Fruit fly (Drosophila melanogaster) whole organism, embryonic: ENCODE measurements around the gene wdb.

Experiments
- Hand ChIP-seq: fragments of 200-800 bp; sonication (Bioruptor generic); optimal IDR thresholded peaks from 2 replicates; lab custom pipeline; 2017; ENCODE audit warnings: mild to moderate bottlenecking, missing biosample characterization, missing genetic modification reagents, missing genetic modification characterization
- bigmax ChIP-seq: fragments of 200-800 bp; sonication (Bioruptor generic); optimal IDR thresholded peaks from 2 replicates; lab custom pipeline; 2018; ENCODE audit warnings: missing biosample characterization, mild to moderate bottlenecking, missing genetic modification characterization
- croc ChIP-seq: fragments of 200-800 bp; sonication (Bioruptor generic); conservative IDR thresholded peaks from 3 replicates; pipeline ENCODE4 v1.3.6; 2022; ENCODE audit warnings: missing biosample characterization, missing genetic modification characterization
- mam ChIP-seq: fragments of 200-800 bp; sonication (Bioruptor generic); optimal IDR thresholded peaks from 3 replicates; lab custom pipeline; 2016; ENCODE audit warnings: missing biosample characterization, missing genetic modification characterization
- nmo ChIP-seq: fragments of 200-800 bp; sonication (Bioruptor generic); optimal IDR thresholded peaks from 2 replicates; lab custom pipeline; 2018; ENCODE audit warnings: missing biosample characterization, mild to moderate bottlenecking, missing genetic modification characterization, moderate library complexity

dm6 chr3R:27556466-27556865 lies 25.6 kb downstream of the wdb start:
- no peak for TF ChIP-seq mam
- TF ChIP-seq Hand: no peak
- TF ChIP-seq bigmax: no peak
- no peak for TF ChIP-seq croc
- TF ChIP-seq nmo (GFP tag; lab: Kevin White, UChicago): no peak
